Fruit fly (Drosophila melanogaster): ENCODE data around the gene Rgl.

dm6 chr3L:13957212-13957668 is 32.1 kb upstream of the Rgl start:
- peak; percentile 44 for TF ChIP-seq bab1 (GFP tag; optimal IDR thresholded peaks at IDR 0.05)
- TF ChIP-seq pad (GFP tag; optimal IDR thresholded peaks at IDR 0.05) = no peak
- TF ChIP-seq CG7045 (GFP tag; optimal IDR thresholded peaks at IDR 0.05) = no peak
- no peak for TF ChIP-seq cnc (optimal IDR thresholded peaks at IDR 0.05)
- TF ChIP-seq kay (GFP tag; ENCODE audit: borderline replicate concordance) = no peak
- no peak for TF ChIP-seq CG1620 (GFP tag; optimal IDR thresholded peaks at IDR 0.05)
- no peak for TF ChIP-seq toe (GFP tag; optimal IDR thresholded peaks at IDR 0.05)
- no peak for TF ChIP-seq Mnt (GFP tag; optimal IDR thresholded peaks at IDR 0.05)
- no peak for TF ChIP-seq CG5204 (GFP tag; optimal IDR thresholded peaks at IDR 0.05)
- no peak for TF ChIP-seq Crg-1 (GFP tag; optimal IDR thresholded peaks at IDR 0.05)
- no peak for TF ChIP-seq Hr96 (GFP tag; optimal IDR thresholded peaks at IDR 0.05)
- TF ChIP-seq CG12768 (GFP tag; optimal IDR thresholded peaks at IDR 0.05) = no peak
- TF ChIP-seq CG11617 (GFP tag; optimal IDR thresholded peaks at IDR 0.05) = peak; percentile 3
- TF ChIP-seq Clk (GFP tag; optimal IDR thresholded peaks at IDR 0.05) = no peak

Measured in whole organism, adult.